Worm (Caenorhabditis elegans) whole organism, L3 larva: ENCODE results near the gene C06C6.8.

Experiments used
- aly-2 ChIP-seq: fragments of 150-350 bp; optimal IDR thresholded peaks from 2 replicates; lab custom pipeline; 2014; ENCODE audit warnings: missing biosample characterization, missing genetic modification characterization
- ceh-9 ChIP-seq: sonication (generic microtip); optimal IDR thresholded peaks from 2 replicates; lab custom pipeline; 2018; ENCODE audit warnings: missing biosample characterization, missing genetic modification characterization
- fkh-10 ChIP-seq: sonication (generic microtip); optimal IDR thresholded peaks from 2 replicates; lab custom pipeline; 2017; ENCODE audit warnings: missing biosample characterization, missing genetic modification reagents, missing genetic modification characterization
- fos-1 ChIP-seq: fragments of 150-350 bp; optimal IDR thresholded peaks from 2 replicates; lab custom pipeline; 2014; ENCODE audit warnings: missing biosample characterization, missing genetic modification characterization
- nhr-11 ChIP-seq: fragments of 150-350 bp; optimal IDR thresholded peaks from 2 replicates; lab custom pipeline; 2014; ENCODE audit warnings: missing biosample characterization, missing genetic modification characterization
- nhr-12 ChIP-seq: fragments of 150-350 bp; optimal IDR thresholded peaks from 2 replicates; lab custom pipeline; 2014; ENCODE audit warnings: missing biosample characterization, missing genetic modification characterization
- nhr-28 ChIP-seq: fragments of 150-350 bp; optimal IDR thresholded peaks from 2 replicates; lab custom pipeline; 2014; ENCODE audit warnings: missing biosample characterization, missing genetic modification characterization
- zag-1 ChIP-seq: fragments of 150-350 bp; optimal IDR thresholded peaks from 2 replicates; lab custom pipeline; 2014; ENCODE audit warnings: missing biosample characterization, missing genetic modification characterization
- ztf-4 ChIP-seq: fragments of 150-350 bp; optimal IDR thresholded peaks from 2 replicates; lab custom pipeline; 2014; ENCODE audit warnings: missing biosample characterization, missing genetic modification characterization

DNA sequence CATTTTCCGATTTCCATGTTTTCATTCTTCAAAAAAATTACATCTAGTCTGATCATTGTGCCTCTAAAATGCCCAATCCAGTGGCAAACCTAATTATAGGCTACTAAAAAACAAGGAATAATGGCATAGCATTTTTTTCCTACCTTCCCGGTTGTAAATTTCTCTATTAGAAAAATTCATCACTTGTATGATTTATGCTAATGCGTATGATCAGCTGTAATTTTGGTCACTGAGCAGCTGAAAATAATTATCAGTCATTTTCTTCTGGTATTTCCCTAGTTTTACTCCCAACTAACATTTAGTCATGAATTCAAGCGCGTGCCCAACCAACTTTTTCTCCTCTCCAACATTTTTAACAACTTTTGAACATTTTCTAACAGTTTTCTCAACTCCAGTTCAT is 41.4 kb upstream of the C06C6.8 start, which contains the start of gene srh-186:
- TF ChIP-seq fos-1 (tag; lab: Kevin White, UChicago) (no peak), zag-1 (no peak), ztf-4 (tag; lab: Kevin White, UChicago) (no peak), nhr-12 (tag; lab: Kevin White, UChicago) (no peak), nhr-28 (tag; lab: Kevin White, UChicago) (no peak), nhr-11 (tag; lab: Kevin White, UChicago) (no peak), aly-2 (no peak), fkh-10 (no peak), ceh-9 (no peak)
